Fruit fly (Drosophila melanogaster): Measurements from ENCODE around the gene Cp15.

Cp15 gene

dm6 chr3L:8767876-8768275 lies 39.6 kb downstream of the Cp15 start (continued):
- TF ChIP-seq luna (GFP tag; optimal IDR thresholded peaks at IDR 0.05) (no peak), CG13775 (GFP tag; optimal IDR thresholded peaks at IDR 0.05) (peak; percentile 50), Pdp1 (GFP tag; optimal IDR thresholded peaks at IDR 0.05) (peak; percentile 34 to 37), CG34376 (GFP tag; optimal IDR thresholded peaks at IDR 0.05) (peak; percentile 8), ci (GFP tag; IDR thresholded peaks at IDR 0.05) (no peak), bsh (GFP tag; optimal IDR thresholded peaks at IDR 0.05) (peak in 1 of 2 experiments; percentile 41), Dref (GFP tag; IDR thresholded peaks at IDR 0.05) (no peak), salm (tag; optimal IDR thresholded peaks at IDR 0.05) (no peak), B-H1 (GFP tag; IDR thresholded peaks at IDR 0.05) (no peak), CG4617 (GFP tag; optimal IDR thresholded peaks at IDR 0.05; ENCODE audit: borderline replicate concordance) (no peak), CHES-1-like (GFP tag; optimal IDR thresholded peaks at IDR 0.05) (peak; percentile 60), nom (GFP tag; optimal IDR thresholded peaks at IDR 0.05) (peak; percentile 2), CG16815 (GFP tag; optimal IDR thresholded peaks at IDR 0.05) (peak; percentile 46), HmgD (GFP tag; optimal IDR thresholded peaks at IDR 0.05) (no peak), eve (GFP tag; optimal IDR thresholded peaks at IDR 0.05) (peak in 1 of 2 experiments; percentile 50), CG4820 (GFP tag; optimal IDR thresholded peaks at IDR 0.05) (peak; percentile 17), CG10959 (GFP tag; IDR thresholded peaks at IDR 0.05) (no peak), Xrp1 (GFP tag; IDR thresholded peaks at IDR 0.05) (no peak), NC2α (GFP tag; optimal IDR thresholded peaks at IDR 0.05) (no peak), CG18764 (GFP tag; optimal IDR thresholded peaks at IDR 0.05) (no peak), unpg (GFP tag; optimal IDR thresholded peaks at IDR 0.05) (peak; percentile 28), ind (GFP tag; optimal IDR thresholded peaks at IDR 0.05) (peak; percentile 37), CG4854 (GFP tag; optimal IDR thresholded peaks at IDR 0.05) (no peak), oc (tag; optimal IDR thresholded peaks at IDR 0.05) (no peak), Fer2 (tag; optimal IDR thresholded peaks at IDR 0.05) (no peak), CG13424 (tag; optimal IDR thresholded peaks at IDR 0.05) (peak; percentile 22), NC2β (GFP tag; optimal IDR thresholded peaks at IDR 0.05) (no peak), GATAe (GFP tag; conservative IDR thresholded peaks at IDR 0.05) (0 out of 2 replicates have a peak, but pooled peaks have one; percentile 27), en (GFP tag; optimal IDR thresholded peaks at IDR 0.05) (peak; percentile 19), exex (tag; optimal IDR thresholded peaks at IDR 0.05) (no peak), BtbVII (GFP tag; optimal IDR thresholded peaks at IDR 0.05) (peak; percentile 43), CG15073 (GFP tag; optimal IDR thresholded peaks at IDR 0.05) (no peak), hth (optimal IDR thresholded peaks at IDR 0.05) (no peak), HLH54F (GFP tag; optimal IDR thresholded peaks at IDR 0.05) (peak; percentile 28), CG14710 (tag; optimal IDR thresholded peaks at IDR 0.05) (no peak), nerfin-1 (tag; optimal IDR thresholded peaks at IDR 0.05) (no peak), Usf (GFP tag; optimal IDR thresholded peaks at IDR 0.05) (peak; percentile 27), CG30020 (tag; optimal IDR thresholded peaks at IDR 0.05) (no peak), Asciz (GFP tag; optimal IDR thresholded peaks at IDR 0.05) (no peak), Hand (GFP tag; optimal IDR thresholded peaks at IDR 0.05) (peak; percentile 39), Dll (GFP tag; IDR thresholded peaks at IDR 0.05; ENCODE audit: partially characterized antibody) (no peak), Kr (GFP tag; optimal IDR thresholded peaks at IDR 0.05) (no peak), sna (GFP tag; IDR thresholded peaks at IDR 0.05; ENCODE audit: partially characterized antibody) (no peak), sens (GFP tag) (peak; percentile 72), Doc3 (GFP tag; IDR thresholded peaks at IDR 0.05; ENCODE audit: partially characterized antibody) (no peak), CG9609 (GFP tag; optimal IDR thresholded peaks at IDR 0.05) (peak; percentile 16), Hr3 (GFP tag; optimal IDR thresholded peaks at IDR 0.05) (no peak), fd96Cb (tag; optimal IDR thresholded peaks at IDR 0.05) (no peak), B-H2 (GFP tag; optimal IDR thresholded peaks at IDR 0.05) (no peak), tgo (GFP tag; IDR thresholded peaks at IDR 0.05) (peak; percentile 24; the same call in 2 of the 3 replicates), pb (GFP tag; optimal IDR thresholded peaks at IDR 0.05) (no peak)

All from whole organism, embryonic.